Worm (Caenorhabditis elegans): Measurements from ENCODE around the gene lgc-37.

Gene lgc-37

ce11 chrIII:12788239-12788638 lies 3.3 kb downstream of the lgc-37 start:
- TF ChIP-seq lim-7 (GFP tag; IDR thresholded peaks at IDR 0.05) (no peak), mep-1 (tag; optimal IDR thresholded peaks at IDR 0.05) (no peak), ZK546.5 (tag; optimal IDR thresholded peaks at IDR 0.05) (no peak), lin-38 (GFP tag; IDR thresholded peaks at IDR 0.05) (no peak), ceh-20 (GFP tag; IDR thresholded peaks at IDR 0.05) (no peak), zip-11 (GFP tag; IDR thresholded peaks at IDR 0.05) (no peak), nhr-76 (tag; optimal IDR thresholded peaks at IDR 0.05) (no peak), nhr-237 (tag; optimal IDR thresholded peaks at IDR 0.05) (no peak), set-16 (GFP tag; IDR thresholded peaks at IDR 0.05) (peak; percentile 67), ZK337.2 (GFP tag; IDR thresholded peaks at IDR 0.05) (no peak), fos-1 (tag; optimal IDR thresholded peaks at IDR 0.05) (no peak), lin-13 (GFP tag; optimal IDR thresholded peaks at IDR 0.05) (no peak), aha-1 (tag) (peak; percentile 68), mes-2 (tag; optimal IDR thresholded peaks at IDR 0.05; ENCODE audit: poor library complexity, severe bottlenecking) (no peak)

ce11 chrIII:12789420-12789819 lies 4.5 kb downstream of the lgc-37 start, which contains the start of gene BE10.1:
Gene BE10.1, minus strand, starts transcription at chrIII:12789520.
- TF ChIP-seq egl-43 (GFP tag; IDR thresholded peaks at IDR 0.05), result no peak
- no peak for TF ChIP-seq nhr-10 (tag; optimal IDR thresholded peaks at IDR 0.05)
- TF ChIP-seq nhr-6 (tag; optimal IDR thresholded peaks at IDR 0.05), result no peak
- TF ChIP-seq mes-2 (tag; optimal IDR thresholded peaks at IDR 0.05; ENCODE audit: poor library complexity, severe bottlenecking), result no peak
- no peak for TF ChIP-seq ceh-82 (tag; optimal IDR thresholded peaks at IDR 0.05)
- no peak for TF ChIP-seq snpc-4 (tag; optimal IDR thresholded peaks at IDR 0.05)
- TF ChIP-seq lin-1 (GFP tag; IDR thresholded peaks at IDR 0.05), result no peak
- TF ChIP-seq Y48G9A.11 (GFP tag; IDR thresholded peaks at IDR 0.05), result no peak
- TF ChIP-seq daf-16 (GFP tag; optimal IDR thresholded peaks at IDR 0.05), result no peak
- TF ChIP-seq daf-16 (tag; optimal IDR thresholded peaks at IDR 0.05), result no peak
- no peak for TF ChIP-seq F44E2.7 (GFP tag; IDR thresholded peaks at IDR 0.05)
- no peak for TF ChIP-seq hlh-11 (tag; optimal IDR thresholded peaks at IDR 0.05)
- no peak for TF ChIP-seq madf-9 (GFP tag; conservative IDR thresholded peaks at IDR 0.05)
- no peak for TF ChIP-seq nhr-76 (tag; optimal IDR thresholded peaks at IDR 0.05)
- TF ChIP-seq tra-1 (GFP tag; IDR thresholded peaks at IDR 0.05), result no peak
- TF ChIP-seq unc-39 (tag; optimal IDR thresholded peaks at IDR 0.05), result no peak
- TF ChIP-seq skn-1 (tag; optimal IDR thresholded peaks at IDR 0.05), result no peak

ce11 chrIII:12794200-12794599 lies 9.2 kb downstream of the lgc-37 start:
- peak; percentile 95 for TF ChIP-seq ceh-28 (tag; optimal IDR thresholded peaks at IDR 0.05)
- TF ChIP-seq Y48G9A.11 (GFP tag; IDR thresholded peaks at IDR 0.05), result no peak
- no peak for TF ChIP-seq nhr-48 (tag; optimal IDR thresholded peaks at IDR 0.05)
- TF ChIP-seq D1046.2 (GFP tag; IDR thresholded peaks at IDR 0.05), result no peak

ce11 chrIII:12798469-12798868 lies 13.5 kb downstream of the lgc-37 start, which contains the start of gene agmo-1:
Gene agmo-1, minus strand, starts transcription at chrIII:12798569.
- TF ChIP-seq nhr-28 (tag; optimal IDR thresholded peaks at IDR 0.05) (peak; percentile 9), gei-8 (GFP tag; optimal IDR thresholded peaks at IDR 0.05) (no peak), set-16 (GFP tag; IDR thresholded peaks at IDR 0.05) (no peak), T20F7.1 (GFP tag; optimal IDR thresholded peaks at IDR 0.05) (no peak)

- TF ChIP-seq ztf-7 (tag; optimal IDR thresholded peaks at IDR 0.05), result no peak
- TF ChIP-seq nhr-28 (tag; optimal IDR thresholded peaks at IDR 0.05), result peak; percentile 43
- TF ChIP-seq lin-38 (GFP tag; IDR thresholded peaks at IDR 0.05), result no peak
- no peak for TF ChIP-seq ces-1 (GFP tag; optimal IDR thresholded peaks at IDR 0.05)
- TF ChIP-seq lin-15B (tag; optimal IDR thresholded peaks at IDR 0.05), result no peak
- peak; percentile 51 for TF ChIP-seq hlh-30 (tag; optimal IDR thresholded peaks at IDR 0.05; ENCODE audit: insufficient read depth)
- no peak for TF ChIP-seq vab-7 (GFP tag; IDR thresholded peaks at IDR 0.05)
- TF ChIP-seq lim-7 (GFP tag; IDR thresholded peaks at IDR 0.05), result no peak
- TF ChIP-seq unc-130 (GFP tag; optimal IDR thresholded peaks at IDR 0.05), result no peak
- peak; percentile 68 for TF ChIP-seq hlh-11 (tag; optimal IDR thresholded peaks at IDR 0.05)
- TF ChIP-seq mdl-1 (tag; optimal IDR thresholded peaks at IDR 0.05), result peak in 1 of 2 experiments; percentile 23
- TF ChIP-seq lin-29 (GFP tag; IDR thresholded peaks at IDR 0.05), result no peak
- peak; percentile 66 for TF ChIP-seq mxl-3 (GFP tag; optimal IDR thresholded peaks at IDR 0.05)
- no peak for TF ChIP-seq lsy-2 (tag; optimal IDR thresholded peaks at IDR 0.05)
- TF ChIP-seq R02D3.7 (tag; optimal IDR thresholded peaks at IDR 0.05), result no peak
Observed at ce11 chrIII:12800529-12800928, 15.6 kb downstream of the lgc-37 start.

All from whole organism, L4 larva.